Fruit fly (Drosophila melanogaster) whole organism, wandering third instar larva: ENCODE measurements around the gene CG46459.

Experiments used
- Abd-B ChIP-seq: fragments of >200 bp; optimal IDR thresholded peaks from 2 replicates; lab custom pipeline; 2017; ENCODE audit warnings: missing biosample characterization, missing genetic modification characterization
- Hnf4 ChIP-seq: fragments of 200-800 bp; sonication (Bioruptor generic); optimal IDR thresholded peaks from 2 replicates; lab custom pipeline; 2016; ENCODE audit warnings: missing biosample characterization, mild to moderate bottlenecking, missing genetic modification characterization
- N ChIP-seq: fragments of >200 bp; optimal IDR thresholded peaks from 2 replicates; lab custom pipeline; 2018; ENCODE audit warnings: missing biosample characterization, missing external identifiers, missing genetic modification characterization
- OdsH ChIP-seq: fragments of 200-800 bp; sonication (Bioruptor generic); optimal IDR thresholded peaks from 2 replicates; lab custom pipeline; 2016; ENCODE audit warnings: missing biosample characterization, mild to moderate bottlenecking, missing genetic modification characterization
- Rel ChIP-seq, 2 experiments: fragments of 200-800 bp; sonication (Bioruptor generic) in 1 of 2; optimal IDR thresholded peaks; 2 replicates in 1 of 2; 3 replicates in 1 of 2; lab custom pipeline; 2016 to 2019; ENCODE audit warnings: mild to moderate bottlenecking in 2 of 2, missing biosample characterization in 2 of 2, missing genetic modification characterization in 2 of 2, moderate library complexity in 1 of 2
- dl ChIP-seq, 2 experiments: fragments of 175-275, 200-275 bp in 1 of 2; fragments of 200-275 bp in 1 of 2; sonication (Bioruptor generic); optimal IDR thresholded peaks; lab custom pipeline; 2018; ENCODE audit warnings: mild to moderate bottlenecking in 2 of 2, missing biosample characterization in 2 of 2, missing genetic modification characterization in 2 of 2, moderate library complexity in 2 of 2; ENCODE audit not compliant: partially characterized antibody in 2 of 2, insufficient read depth in 1 of 2
- dmrt93B ChIP-seq: fragments of 200-800 bp; sonication (Bioruptor generic); optimal IDR thresholded peaks from 2 replicates; lab custom pipeline; 2018; ENCODE audit warnings: missing biosample characterization, mild to moderate bottlenecking, missing genetic modification characterization
- dsf ChIP-seq: sonication (Bioruptor generic); optimal IDR thresholded peaks from 2 replicates; lab custom pipeline; 2016; ENCODE audit warnings: missing biosample characterization, missing genetic modification characterization, borderline replicate concordance
- lola ChIP-seq: fragments of >200 bp; optimal IDR thresholded peaks from 2 replicates; lab custom pipeline; 2017; ENCODE audit warnings: missing biosample characterization, missing genetic modification characterization
- pan ChIP-seq: fragments of >200 bp; optimal IDR thresholded peaks from 2 replicates; lab custom pipeline; 2017
- psq ChIP-seq: fragments of 200-800 bp; sonication (Bioruptor generic); optimal IDR thresholded peaks from 3 replicates; lab custom pipeline; 2017; ENCODE audit warnings: missing biosample characterization, mild to moderate bottlenecking, missing genetic modification characterization, moderate library complexity
- rgr ChIP-seq: fragments of 200-800 bp; sonication (Bioruptor generic); optimal IDR thresholded peaks from 3 replicates; lab custom pipeline; 2016; ENCODE audit warnings: missing biosample characterization, mild to moderate bottlenecking, missing genetic modification characterization
- sage ChIP-seq: fragments of 200-800 bp; sonication (Bioruptor generic); optimal IDR thresholded peaks from 2 replicates; lab custom pipeline; 2016; ENCODE audit warnings: missing biosample characterization, mild to moderate bottlenecking, missing genetic modification characterization

dm6 chr3R:10708169-10708568 lies 11.7 kb downstream of the CG46459 start, which contains the start of gene CG31278:
- no peak for TF ChIP-seq pan (lab: Kevin White, UChicago)
- TF ChIP-seq dl (GFP tag; optimal IDR thresholded peaks at IDR 0.05; lab: Kevin White, UChicago; ENCODE audit: insufficient read depth in 1 of 2, partially characterized antibody in 2 of 2): no peak
- no peak for TF ChIP-seq lola (GFP tag; lab: Kevin White, UChicago)
- TF ChIP-seq Abd-B: no peak
- TF ChIP-seq psq (GFP tag; lab: Kevin White, UChicago): no peak
- no peak for TF ChIP-seq Rel (GFP tag; optimal IDR thresholded peaks at IDR 0.05; lab: Kevin White, UChicago)
- no peak for TF ChIP-seq Rel (tag; optimal IDR thresholded peaks at IDR 0.05; lab: Kevin White, UChicago)
- no peak for TF ChIP-seq N
- TF ChIP-seq dmrt93B (GFP tag; lab: Kevin White, UChicago): no peak
- TF ChIP-seq sage (GFP tag; lab: Kevin White, UChicago): no peak
- TF ChIP-seq OdsH: no peak
- no peak for TF ChIP-seq rgr (GFP tag; lab: Kevin White, UChicago)
- TF ChIP-seq dsf (GFP tag; lab: Kevin White, UChicago): no peak
- TF ChIP-seq Hnf4 (GFP tag; lab: Kevin White, UChicago): no peak
